Fruit fly (Drosophila melanogaster): Measurements from ENCODE around the gene Ns4.

Gene Ns4

DNA sequence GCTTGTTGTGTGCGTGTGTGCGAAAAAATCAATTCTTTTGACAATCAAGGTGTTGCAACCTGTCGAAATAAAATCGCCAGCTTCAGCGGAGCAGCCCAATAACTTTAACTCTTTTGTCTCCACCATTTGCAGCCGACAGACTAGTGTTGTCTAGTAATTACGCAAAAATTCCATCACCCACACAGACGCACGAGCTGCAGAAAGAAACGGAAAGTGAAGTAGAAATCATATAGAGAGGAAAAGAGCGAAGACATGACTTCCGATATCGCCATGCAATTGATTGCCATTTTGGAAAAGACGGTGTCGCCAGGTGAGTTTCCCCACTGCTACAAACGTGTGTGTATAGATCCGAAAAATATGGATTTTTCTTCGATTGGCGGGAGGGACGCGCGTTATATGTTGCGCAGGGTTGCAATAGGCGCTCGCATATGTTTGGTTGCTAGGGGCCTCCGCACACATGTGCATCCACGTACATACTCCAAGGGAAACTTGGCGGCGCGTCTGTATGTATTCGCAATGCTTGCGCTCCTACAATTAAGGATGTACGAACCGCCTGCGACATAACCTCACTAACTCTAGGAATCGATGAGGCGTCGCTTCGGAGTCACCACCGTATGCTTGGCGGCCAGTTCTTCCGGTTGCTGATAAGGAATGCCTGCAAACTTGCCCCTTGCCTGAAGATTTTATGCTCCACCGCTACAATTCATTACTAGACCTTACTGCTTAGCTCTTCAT lies 17.0 kb upstream of the Ns4 start:
- TF ChIP-seq CG17801 (GFP tag; optimal IDR thresholded peaks at IDR 0.05; ENCODE audit: partially characterized antibody), result no peak

DNA sequence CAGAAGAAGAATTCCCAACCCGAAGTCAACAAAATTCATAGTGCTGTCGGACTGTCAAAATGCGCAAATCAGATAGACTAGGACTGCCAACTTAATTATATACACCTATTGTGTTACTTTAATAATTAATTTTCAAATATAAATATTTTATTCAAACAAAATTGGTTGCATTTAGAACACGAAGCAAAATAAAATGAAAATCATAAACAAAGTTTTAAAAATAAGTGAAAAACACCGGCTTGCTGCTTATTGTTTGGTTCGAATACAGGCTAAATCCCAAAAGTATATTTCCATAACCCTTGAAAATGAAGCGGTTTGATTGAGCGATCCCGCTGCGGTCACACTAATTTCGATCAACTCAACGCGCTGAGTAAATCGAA lies 5.5 kb downstream of the Ns4 start, which contains the start of the genes Rhau and dia:
Gene Rhau (minus strand): TSS at position 178 of the 380 bp plus-strand sequence.
Gene dia (plus strand): TSS at position 337 of the 380 bp plus-strand sequence.
- TF ChIP-seq CG17801 (GFP tag; optimal IDR thresholded peaks at IDR 0.05; ENCODE audit: partially characterized antibody), result no peak

DNA sequence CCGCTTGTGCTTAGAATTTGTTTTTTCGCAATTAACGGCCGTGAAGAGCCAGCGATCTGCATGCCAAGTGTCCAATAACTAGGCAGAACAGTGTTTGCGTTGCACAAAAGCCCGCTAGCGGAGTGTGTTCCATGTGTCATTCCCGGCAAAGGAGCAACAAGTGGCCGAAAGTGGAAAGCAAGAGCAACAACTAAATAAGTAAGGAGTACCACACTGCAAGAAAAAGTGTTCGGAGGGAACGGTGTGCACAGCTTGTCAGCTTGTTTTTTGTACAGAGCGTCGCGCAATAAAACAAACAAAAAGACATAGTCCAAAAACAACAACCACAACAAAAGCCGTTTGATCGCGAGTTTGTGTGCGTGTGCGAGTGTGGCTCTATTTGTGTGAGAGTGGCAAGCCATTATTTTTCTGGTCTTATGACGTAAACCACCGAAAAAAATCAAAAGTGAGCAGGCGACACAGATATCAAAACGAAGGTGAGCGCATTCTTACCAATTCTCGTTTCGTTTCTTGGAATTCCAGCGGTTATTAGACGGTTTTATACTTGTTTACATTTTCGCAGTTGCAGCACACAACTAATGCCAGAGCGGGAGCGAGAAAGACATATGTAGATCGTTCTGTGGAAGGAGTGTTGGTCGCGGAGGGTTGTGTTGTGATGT lies 6.0 kb downstream of the Ns4 start:
- TF ChIP-seq CG17801 (GFP tag; optimal IDR thresholded peaks at IDR 0.05; ENCODE audit: partially characterized antibody), result peak; percentile 58

DNA sequence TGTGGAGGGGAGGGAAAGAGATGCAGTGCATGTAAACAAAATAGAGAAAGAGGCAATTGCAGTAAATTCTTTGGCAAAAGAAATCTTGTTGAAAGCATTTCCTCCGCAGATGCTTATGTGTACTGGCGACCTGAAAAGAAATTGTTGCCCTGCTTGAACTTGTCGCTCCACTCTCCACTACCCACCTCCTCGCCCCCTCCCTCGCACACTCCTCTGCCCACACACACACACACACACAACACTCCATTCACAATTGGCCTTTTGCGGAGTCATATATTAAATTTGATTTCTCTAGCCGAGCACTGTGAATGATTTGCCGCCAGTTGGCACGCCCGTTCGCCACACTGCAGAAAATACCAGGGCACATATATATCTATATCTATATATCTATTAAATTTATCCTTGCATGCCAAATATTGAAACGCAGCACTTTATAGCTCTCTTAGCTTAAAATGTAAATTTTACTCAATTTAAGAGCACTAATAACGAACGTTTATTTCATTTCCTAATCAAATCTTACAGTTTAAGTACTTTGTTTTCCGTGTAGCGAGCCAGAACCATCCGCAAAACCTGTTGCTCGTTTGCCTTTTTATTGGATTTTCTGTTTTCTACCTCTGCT lies 6.7 kb downstream of the Ns4 start:
- TF ChIP-seq CG17801 (GFP tag; optimal IDR thresholded peaks at IDR 0.05; ENCODE audit: partially characterized antibody), result no peak

DNA sequence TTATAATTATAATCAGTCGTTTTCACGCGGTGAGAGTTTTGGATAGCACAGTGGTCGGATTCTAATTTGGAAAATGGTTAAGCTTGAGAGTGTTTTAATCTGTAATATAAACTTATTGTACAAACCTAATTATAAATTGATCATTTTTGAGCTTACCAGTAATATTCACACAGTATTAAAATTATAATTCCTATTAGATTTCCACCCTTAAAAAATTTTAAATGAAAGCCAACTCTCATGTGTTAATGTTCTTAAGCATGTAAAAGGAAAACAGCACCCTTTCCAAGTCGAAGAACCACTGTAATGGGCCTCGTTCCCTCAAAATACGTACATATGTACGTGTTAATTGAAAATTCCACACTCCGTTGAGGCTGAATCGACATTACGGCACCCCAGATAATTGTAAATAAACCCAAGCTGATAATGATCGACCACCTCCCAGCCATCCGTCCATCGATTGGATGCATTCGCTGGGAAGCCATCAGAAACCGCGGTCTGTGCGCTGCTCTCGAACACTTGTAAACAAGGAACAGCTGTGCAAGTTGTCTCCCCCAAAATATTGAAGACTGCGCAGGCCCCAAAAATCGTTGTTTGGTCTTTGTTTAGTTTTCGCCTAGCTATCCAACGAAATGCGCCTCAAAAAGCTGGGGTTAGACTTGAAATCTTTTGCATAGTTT lies 7.7 kb downstream of the Ns4 start:
- peak; percentile 79 for TF ChIP-seq CG17801 (GFP tag; optimal IDR thresholded peaks at IDR 0.05; ENCODE audit: partially characterized antibody)

DNA sequence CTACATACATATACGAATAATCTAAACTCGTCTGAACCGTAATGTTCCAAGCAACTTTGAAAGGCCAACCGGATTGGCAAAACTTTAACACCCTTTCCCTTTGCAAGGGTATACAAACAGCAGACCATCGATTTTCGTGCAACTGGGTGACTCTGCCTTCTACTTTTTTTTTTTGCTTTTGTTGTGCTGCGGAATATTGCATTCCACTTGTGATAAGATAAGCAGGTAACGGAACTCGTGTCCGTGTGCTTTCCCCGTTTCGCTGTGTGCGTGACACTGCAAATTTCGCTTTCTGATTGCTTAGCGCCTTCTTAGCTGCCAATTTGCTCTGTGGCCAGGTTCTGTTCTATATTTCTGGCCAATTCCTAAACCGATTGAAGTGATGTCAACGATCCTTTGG lies 8.7 kb downstream of the Ns4 start:
- TF ChIP-seq CG17801 (GFP tag; optimal IDR thresholded peaks at IDR 0.05; ENCODE audit: partially characterized antibody), result no peak

DNA sequence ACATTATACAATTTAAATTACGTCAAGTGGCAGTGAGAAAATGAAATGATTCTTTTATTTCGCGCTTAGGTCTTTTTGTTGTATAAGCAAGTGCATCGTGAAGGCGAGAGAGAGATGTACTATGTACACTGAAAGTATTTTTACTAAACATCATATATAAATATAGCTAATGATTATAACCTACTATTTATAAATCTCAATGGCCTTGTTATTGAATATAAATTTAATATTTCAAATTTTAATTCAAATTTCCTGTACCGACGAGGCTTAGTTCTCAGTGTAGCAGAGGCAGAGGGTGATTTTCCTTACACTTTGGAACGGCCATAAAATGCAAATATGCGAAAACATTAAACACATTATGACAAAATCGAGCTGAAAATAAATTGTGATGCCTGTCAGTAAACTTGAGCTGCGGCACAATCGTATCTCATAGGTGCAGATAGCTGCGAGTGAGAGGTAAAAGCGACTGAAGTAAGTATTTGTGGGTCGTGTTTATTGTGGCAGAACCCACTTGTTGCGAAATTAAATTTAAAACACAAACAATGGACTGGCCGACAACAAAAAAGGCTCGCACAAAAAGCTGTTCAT lies 9.8 kb downstream of the Ns4 start:
- peak; percentile 96 for TF ChIP-seq CG17801 (GFP tag; optimal IDR thresholded peaks at IDR 0.05; ENCODE audit: partially characterized antibody)

DNA sequence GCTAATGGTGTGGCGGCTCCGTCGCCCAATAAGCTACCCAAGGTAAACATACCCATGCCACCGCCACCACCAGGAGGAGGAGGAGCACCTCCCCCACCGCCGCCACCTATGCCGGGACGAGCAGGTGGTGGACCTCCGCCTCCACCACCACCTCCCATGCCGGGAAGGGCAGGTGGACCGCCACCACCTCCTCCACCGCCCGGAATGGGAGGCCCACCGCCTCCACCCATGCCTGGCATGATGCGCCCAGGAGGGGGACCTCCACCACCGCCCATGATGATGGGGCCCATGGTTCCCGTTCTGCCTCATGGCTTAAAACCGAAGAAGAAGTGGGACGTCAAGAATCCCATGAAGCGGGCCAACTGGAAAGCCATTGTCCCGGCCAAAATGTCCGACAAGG lies 12.4 kb downstream of the Ns4 start:
- no peak for TF ChIP-seq CG17801 (GFP tag; optimal IDR thresholded peaks at IDR 0.05; ENCODE audit: partially characterized antibody)

DNA sequence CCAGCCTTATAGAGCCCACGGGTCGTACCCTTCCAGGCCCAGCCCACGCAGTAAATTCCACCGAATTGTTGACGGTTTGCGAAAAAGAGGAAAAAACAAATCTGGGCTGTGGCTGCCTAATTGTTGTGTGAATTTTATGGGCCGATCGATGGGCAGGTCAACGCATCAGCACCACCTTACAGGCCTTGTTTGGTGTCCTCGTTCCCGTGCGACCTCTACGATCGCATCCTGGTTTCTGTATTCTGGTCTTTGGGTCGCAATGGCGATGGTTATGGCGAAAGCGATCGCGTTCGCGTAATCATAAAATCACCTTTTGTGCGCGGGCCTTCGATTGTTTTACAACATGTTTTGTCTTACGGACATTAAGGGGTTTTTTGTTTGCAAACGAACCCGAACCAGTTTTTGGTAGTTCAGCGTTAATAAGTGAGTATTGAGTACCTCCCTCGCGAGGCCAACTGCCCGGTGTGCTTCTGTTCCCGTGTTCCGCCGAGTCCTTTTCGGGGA lies 16.3 kb downstream of the Ns4 start:
- TF ChIP-seq CG17801 (GFP tag; optimal IDR thresholded peaks at IDR 0.05; ENCODE audit: partially characterized antibody), result no peak

DNA sequence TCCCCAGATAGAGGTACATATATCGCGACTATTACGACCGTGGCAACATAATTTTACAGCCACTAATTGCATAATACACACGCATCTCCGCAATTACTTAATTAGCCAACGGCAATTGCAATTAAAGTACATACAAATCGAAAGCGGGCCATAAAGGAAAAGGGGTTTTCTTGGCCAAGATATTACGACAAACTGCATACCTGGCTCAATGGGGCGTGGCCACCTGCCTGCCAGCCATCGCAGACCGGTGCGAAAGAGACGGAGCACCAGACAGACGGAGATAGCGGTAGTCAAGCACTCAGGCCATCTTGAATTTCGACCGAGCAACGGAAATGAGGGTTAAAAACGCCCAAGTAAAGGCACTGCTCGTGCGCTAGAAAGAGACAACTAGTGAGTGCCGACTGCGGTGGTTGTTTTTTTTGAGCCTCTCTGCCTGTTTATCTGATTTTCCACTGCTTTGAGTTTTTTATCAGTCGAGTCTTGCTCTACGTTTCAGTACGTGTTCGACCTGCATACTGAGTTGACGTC lies 18.0 kb downstream of the Ns4 start, which contains the start of gene cad:
Gene cad (plus strand): TSS at position 490 of the 528 bp plus-strand sequence.
- peak; percentile 10 for TF ChIP-seq CG17801 (GFP tag; optimal IDR thresholded peaks at IDR 0.05; ENCODE audit: partially characterized antibody)

DNA sequence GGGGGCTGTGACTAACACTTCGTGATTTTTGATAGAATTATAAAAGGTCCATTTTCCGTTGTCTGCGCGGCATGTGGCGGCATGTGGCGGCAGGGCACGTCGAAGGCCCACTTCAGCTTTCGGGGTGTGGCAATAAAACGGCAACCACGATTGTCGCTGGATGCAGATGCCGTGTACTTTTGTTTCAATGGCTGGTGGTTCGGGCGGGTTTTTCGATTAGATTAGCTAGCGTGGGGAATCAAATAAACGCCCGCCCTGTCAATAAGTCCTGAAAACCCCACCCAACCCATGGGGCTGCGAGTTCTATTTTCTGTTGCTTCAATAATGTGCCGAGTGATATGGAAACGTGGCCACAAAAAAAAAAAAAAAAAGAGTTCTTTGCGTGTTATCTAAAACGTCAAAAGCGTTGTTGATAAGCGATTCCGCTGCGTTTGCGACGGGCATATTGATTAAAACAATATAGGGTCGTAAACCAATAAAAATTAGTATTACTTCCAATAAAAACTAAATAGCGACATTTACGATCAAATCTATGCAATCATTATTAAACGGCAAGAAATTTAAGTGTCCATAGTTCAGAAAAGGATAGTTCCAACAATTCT lies 21.3 kb downstream of the Ns4 start:
- peak; percentile 16 for TF ChIP-seq CG17801 (GFP tag; optimal IDR thresholded peaks at IDR 0.05; ENCODE audit: partially characterized antibody)

DNA sequence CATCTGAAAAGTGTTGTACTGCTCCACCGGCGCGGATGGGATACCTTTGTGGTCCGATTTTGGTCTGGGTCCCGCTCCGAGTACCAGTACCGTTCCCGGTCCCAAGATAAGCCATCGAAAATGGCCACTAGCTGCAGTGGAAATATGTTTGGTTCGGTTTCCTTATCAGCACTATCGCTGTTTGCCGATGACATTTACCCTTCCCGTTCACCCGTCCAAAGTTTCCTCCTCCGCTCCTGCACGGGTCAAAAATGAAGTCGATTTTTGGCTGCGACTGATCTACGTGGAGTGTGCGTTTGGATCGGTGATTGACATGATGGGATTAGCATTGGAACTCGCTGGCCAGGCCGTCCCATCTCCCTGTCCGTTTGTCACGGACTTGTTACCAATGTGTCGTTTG lies 22.2 kb downstream of the Ns4 start:
- no peak for TF ChIP-seq CG17801 (GFP tag; optimal IDR thresholded peaks at IDR 0.05; ENCODE audit: partially characterized antibody)

DNA sequence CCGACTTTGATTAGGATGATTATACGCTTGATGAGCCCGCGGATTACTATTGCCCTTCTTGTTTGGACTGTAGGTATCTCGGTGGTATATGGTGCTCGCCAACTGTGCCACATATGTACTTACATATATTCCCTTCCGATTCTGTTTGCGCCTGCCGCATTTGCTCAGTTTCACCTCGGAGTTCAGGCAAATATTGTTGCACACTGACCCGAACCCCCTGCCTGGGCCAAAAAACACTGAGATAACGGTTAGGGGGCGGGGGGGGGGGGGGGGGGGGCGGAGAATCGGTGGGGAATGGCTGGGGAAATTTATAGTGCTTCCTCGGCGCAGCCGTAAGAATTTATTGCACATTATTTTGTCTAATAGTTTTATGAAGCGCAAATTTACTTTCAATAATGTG lies 23.7 kb downstream of the Ns4 start:
- no peak for TF ChIP-seq CG17801 (GFP tag; optimal IDR thresholded peaks at IDR 0.05; ENCODE audit: partially characterized antibody)

DNA sequence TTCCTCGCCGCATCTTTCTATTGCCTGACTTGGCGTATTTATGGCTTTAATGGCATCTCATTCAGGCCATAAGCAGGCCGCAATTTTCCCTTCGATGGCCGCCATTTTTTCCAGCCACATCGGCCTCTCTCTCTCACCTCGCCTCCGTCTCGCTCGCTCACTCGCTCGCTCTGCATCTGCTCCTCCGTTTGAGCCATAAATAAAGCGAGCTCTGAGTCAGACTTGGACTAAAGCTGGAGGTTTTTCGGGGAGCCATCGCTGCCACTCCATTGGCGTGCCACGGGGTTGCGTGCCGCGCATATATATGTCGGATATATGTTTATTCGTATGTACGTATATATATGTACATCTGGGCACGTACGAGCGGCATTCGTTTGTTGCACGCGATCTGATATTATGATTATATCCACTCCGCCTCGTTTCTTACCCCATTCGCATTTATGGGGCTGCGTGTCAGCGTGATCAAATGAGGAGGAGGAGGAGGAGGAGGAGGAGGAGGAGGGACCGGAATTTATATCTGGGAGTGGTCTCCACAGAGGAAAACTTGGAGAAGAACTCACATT lies 24.7 kb downstream of the Ns4 start:
- no peak for TF ChIP-seq CG17801 (GFP tag; optimal IDR thresholded peaks at IDR 0.05; ENCODE audit: partially characterized antibody)

Measured in ovary, adult (tissue).